Worm (Caenorhabditis elegans) whole organism, L1 larva: ENCODE data around the gene dve-1.

Source experiments
- C16A3.4 ChIP-seq: fragments of 150-350 bp; optimal IDR thresholded peaks from 2 replicates; lab custom pipeline; 2014; ENCODE audit warnings: missing biosample characterization, missing genetic modification characterization
- Y116A8C.19 ChIP-seq: sonication (generic microtip); optimal IDR thresholded peaks from 2 replicates; lab custom pipeline; 2016; ENCODE audit warnings: missing compliant biosample characterization, missing genetic modification characterization, borderline replicate concordance
- aly-2 ChIP-seq: fragments of 150-350 bp; optimal IDR thresholded peaks from 2 replicates; lab custom pipeline; 2014; ENCODE audit warnings: missing biosample characterization, missing genetic modification characterization
- blmp-1 ChIP-seq: fragments of 150-350 bp; optimal IDR thresholded peaks from 2 replicates; lab custom pipeline; 2014; ENCODE audit warnings: missing biosample characterization, missing genetic modification characterization
- ceh-63 ChIP-seq: fragments of 200-800 bp; sonication (Bioruptor generic); optimal IDR thresholded peaks from 2 replicates; lab custom pipeline; 2018; ENCODE audit warnings: mild to moderate bottlenecking, missing genetic modification characterization, missing compliant biosample characterization
- ceh-82 ChIP-seq, 3 experiments: fragments of 150-350 bp in 1 of 3; sonication (generic microtip) in 2 of 3; optimal IDR thresholded peaks; 2 replicates each; lab custom pipeline; 2014 to 2017; ENCODE audit warnings: missing biosample characterization in 3 of 3, missing genetic modification characterization in 3 of 3
- ces-1 ChIP-seq: fragments of 150-350 bp; optimal IDR thresholded peaks from 2 replicates; lab custom pipeline; 2014; ENCODE audit warnings: missing biosample characterization, missing genetic modification reagents, missing genetic modification characterization
- dpl-1 ChIP-seq, 3 experiments: fragments of 150-350 bp in 2 of 3; sonication (generic microtip) in 1 of 3; optimal IDR thresholded peaks; 2 replicates each; lab custom pipeline; 2014 to 2017; ENCODE audit warnings: missing biosample characterization in 3 of 3, missing genetic modification characterization in 3 of 3, missing genetic modification reagents in 3 of 3
- efl-1 ChIP-seq, 4 experiments: fragments of 150-350 bp; optimal IDR thresholded peaks in 3 of 4; peaks in 1 of 4; 1 replicate in 1 of 4; 2 replicates in 3 of 4; lab custom pipeline; 2014; ENCODE audit warnings: missing biosample characterization in 2 of 4, missing genetic modification characterization in 2 of 4, missing genetic modification reagents in 2 of 4
- egl-27 ChIP-seq, 2 experiments: fragments of 150-350 bp in 1 of 2; sonication (generic microtip); optimal IDR thresholded peaks; 3 replicates each; lab custom pipeline; 2017 to 2018; ENCODE audit warnings: missing biosample characterization in 2 of 2, missing genetic modification characterization in 2 of 2, missing genetic modification reagents in 2 of 2
- elt-2 ChIP-seq: sonication (generic microtip); optimal IDR thresholded peaks from 2 replicates; lab custom pipeline; 2016; ENCODE audit warnings: missing genetic modification characterization, mild to moderate bottlenecking, inconsistent platforms, missing compliant biosample characterization, missing genetic modification reagents
- grh-1 ChIP-seq: fragments of 200-800 bp; sonication (Bioruptor generic); IDR thresholded peaks from 2 replicates; pipeline ENCODE4 v1.3.6; 2022; ENCODE audit warnings: missing genetic modification reagents, missing genetic modification characterization, missing compliant biosample characterization
- hlh-4 ChIP-seq: sonication (generic microtip); optimal IDR thresholded peaks from 2 replicates; lab custom pipeline; 2016; ENCODE audit warnings: mild to moderate bottlenecking, missing genetic modification characterization, missing compliant biosample characterization
- irx-1 ChIP-seq: sonication (generic microtip); optimal IDR thresholded peaks from 2 replicates; lab custom pipeline; 2016; ENCODE audit warnings: missing genetic modification characterization, missing compliant biosample characterization
- lin-14 ChIP-seq: fragments of 200-800 bp; sonication (Bioruptor generic); optimal IDR thresholded peaks from 2 replicates; lab custom pipeline; 2018; ENCODE audit warnings: mild to moderate bottlenecking, missing genetic modification characterization, moderate library complexity, missing compliant biosample characterization
- lin-15B ChIP-seq: fragments of 150-350 bp; sonication (generic microtip); optimal IDR thresholded peaks from 3 replicates; lab custom pipeline; 2014; ENCODE audit warnings: missing biosample characterization, missing genetic modification characterization
- lin-35 ChIP-seq, 2 experiments: fragments of 150-350 bp; optimal IDR thresholded peaks; 2 replicates each; lab custom pipeline; 2014; ENCODE audit warnings: missing biosample characterization in 2 of 2, missing genetic modification characterization in 2 of 2, missing genetic modification reagents in 2 of 2
- lin-39 ChIP-seq: fragments of 150-350 bp; optimal IDR thresholded peaks from 2 replicates; lab custom pipeline; 2014; ENCODE audit warnings: missing biosample characterization, missing genetic modification reagents, missing genetic modification characterization
- lir-3 ChIP-seq: sonication (generic microtip); optimal IDR thresholded peaks from 2 replicates; lab custom pipeline; 2016; ENCODE audit warnings: mild to moderate bottlenecking, missing genetic modification characterization, moderate library complexity, missing compliant biosample characterization; ENCODE audit not compliant: poor library complexity
- lsy-2 ChIP-seq, 2 experiments: fragments of 150-350 bp; optimal IDR thresholded peaks; 2 replicates each; lab custom pipeline; 2014; ENCODE audit warnings: missing biosample characterization in 2 of 2, missing genetic modification characterization in 2 of 2
- mab-9 ChIP-seq: fragments of 200-800 bp; sonication (Bioruptor generic); IDR thresholded peaks from 2 replicates; pipeline ENCODE4 v1.3.6; 2022; ENCODE audit warnings: missing genetic modification reagents, missing genetic modification characterization, missing compliant biosample characterization
- mef-2 ChIP-seq: fragments of 150-350 bp; optimal IDR thresholded peaks from 2 replicates; lab custom pipeline; 2014; ENCODE audit warnings: missing biosample characterization, missing genetic modification characterization
- mep-1 ChIP-seq: fragments of 150-350 bp; optimal IDR thresholded peaks from 2 replicates; lab custom pipeline; 2014; ENCODE audit warnings: missing biosample characterization, missing genetic modification characterization
- nhr-11 ChIP-seq: fragments of 150-350 bp; optimal IDR thresholded peaks from 2 replicates; lab custom pipeline; 2014; ENCODE audit warnings: missing biosample characterization, missing genetic modification characterization
- nhr-20 ChIP-seq: sonication (generic microtip); optimal IDR thresholded peaks from 2 replicates; lab custom pipeline; 2016; ENCODE audit warnings: mild to moderate bottlenecking, missing genetic modification characterization, missing compliant biosample characterization
- nhr-28 ChIP-seq: fragments of 150-350 bp; optimal IDR thresholded peaks from 2 replicates; lab custom pipeline; 2014; ENCODE audit warnings: missing biosample characterization, missing genetic modification characterization
- nhr-71 ChIP-seq: sonication (generic microtip); optimal IDR thresholded peaks from 2 replicates; lab custom pipeline; 2016; ENCODE audit warnings: mild to moderate bottlenecking, missing genetic modification characterization, moderate library complexity, missing compliant biosample characterization
- nhr-76 ChIP-seq: sonication (generic microtip); optimal IDR thresholded peaks from 2 replicates; lab custom pipeline; 2017; ENCODE audit warnings: missing biosample characterization, missing genetic modification characterization
- nhr-84 ChIP-seq: sonication (generic microtip); optimal IDR thresholded peaks from 2 replicates; lab custom pipeline; 2017; ENCODE audit warnings: missing biosample characterization, missing genetic modification characterization
- nhr-85 ChIP-seq: sonication (generic microtip); peaks from one replicate; lab custom pipeline; 2016; ENCODE audit warnings: missing genetic modification characterization, inconsistent platforms, missing compliant biosample characterization
- pax-3 ChIP-seq: fragments of 200-800 bp; sonication (Bioruptor generic); optimal IDR thresholded peaks from 2 replicates; lab custom pipeline; 2018; ENCODE audit warnings: mild to moderate bottlenecking, missing genetic modification characterization, moderate library complexity, missing compliant biosample characterization
- skn-1 ChIP-seq: fragments of 150-350 bp; optimal IDR thresholded peaks from 2 replicates; lab custom pipeline; 2014; ENCODE audit warnings: missing biosample characterization, missing genetic modification characterization
- sptf-1 ChIP-seq: fragments of 150-350 bp; optimal IDR thresholded peaks from 2 replicates; lab custom pipeline; 2014; ENCODE audit warnings: missing biosample characterization, missing genetic modification characterization
- tbx-2 ChIP-seq: sonication (generic microtip); optimal IDR thresholded peaks from 2 replicates; lab custom pipeline; 2016; ENCODE audit warnings: missing genetic modification characterization, missing compliant biosample characterization
- tlp-1 ChIP-seq: fragments of 150-350 bp; optimal IDR thresholded peaks from 2 replicates; lab custom pipeline; 2014; ENCODE audit warnings: missing biosample characterization, missing genetic modification characterization
- unc-30 ChIP-seq: sonication (generic microtip); optimal IDR thresholded peaks from 2 replicates; lab custom pipeline; 2017; ENCODE audit warnings: missing biosample characterization, missing genetic modification characterization
- unc-62 ChIP-seq: fragments of 150-350 bp; optimal IDR thresholded peaks from 2 replicates; lab custom pipeline; 2014; ENCODE audit warnings: missing biosample characterization, missing genetic modification reagents, missing genetic modification characterization
- unc-98 ChIP-seq: fragments of 200-800 bp; sonication (Bioruptor generic); IDR thresholded peaks from 2 replicates; pipeline ENCODE4 v1.3.6; 2022; ENCODE audit warnings: missing genetic modification characterization, missing compliant biosample characterization
- vab-15 ChIP-seq: sonication (generic microtip); optimal IDR thresholded peaks from 2 replicates; lab custom pipeline; 2017; ENCODE audit warnings: missing genotype, mild to moderate bottlenecking, missing genetic modification characterization, missing compliant biosample characterization
- xbp-1 ChIP-seq: sonication (generic microtip); optimal IDR thresholded peaks from 2 replicates; lab custom pipeline; 2016; ENCODE audit warnings: missing genetic modification characterization, missing compliant biosample characterization
- zag-1 ChIP-seq: fragments of 150-350 bp; optimal IDR thresholded peaks from 2 replicates; lab custom pipeline; 2014; ENCODE audit warnings: missing biosample characterization, missing genetic modification characterization
- ztf-4 ChIP-seq: fragments of 150-350 bp; optimal IDR thresholded peaks from 2 replicates; lab custom pipeline; 2014; ENCODE audit warnings: missing biosample characterization, missing genetic modification characterization

dve-1 gene

DNA sequence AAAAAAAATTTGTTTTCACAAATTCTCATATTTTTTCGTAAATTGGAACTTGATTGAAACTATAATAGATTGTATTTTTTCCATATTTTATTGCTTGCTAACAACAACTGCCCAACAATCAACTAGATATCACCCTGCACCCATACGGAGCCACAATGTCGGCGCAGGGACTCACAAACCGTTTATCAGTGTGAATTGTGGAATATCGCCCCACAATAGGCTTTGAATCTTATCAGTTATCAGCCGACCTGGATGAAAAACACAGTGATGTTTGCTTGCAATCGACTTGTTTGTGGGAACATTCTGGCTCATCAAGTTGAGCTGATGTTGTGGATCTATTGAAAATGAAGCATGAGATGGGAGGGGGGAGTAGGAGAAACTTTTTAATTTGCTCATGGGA, 5.4 kb upstream of the dve-1 start:
- TF ChIP-seq elt-2 (tag; lab: Kevin White, UChicago) (peak; percentile 49), aly-2 (tag; lab: Kevin White, UChicago) (no peak)

DNA sequence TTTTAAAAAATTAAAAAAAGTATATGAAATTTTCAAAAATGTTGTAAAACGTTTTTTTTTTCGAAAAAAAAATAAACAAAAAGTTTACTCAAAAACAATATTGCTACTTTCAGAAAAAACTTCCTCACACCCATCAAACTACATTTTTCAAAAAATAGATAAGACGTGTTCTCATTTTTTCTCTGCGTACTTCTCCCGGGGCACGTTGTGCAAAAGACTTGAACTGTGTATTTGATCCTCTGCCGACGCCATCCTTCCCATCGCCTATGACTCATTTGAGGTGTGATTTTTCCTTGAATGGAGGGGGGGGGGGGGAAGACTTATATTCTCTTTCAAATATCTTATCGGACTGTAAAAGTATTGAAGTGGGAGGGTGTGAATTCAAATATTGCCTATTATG, 4.8 kb upstream of the dve-1 start:
- TF ChIP-seq nhr-85 (tag; lab: Kevin White, UChicago) (no peak), elt-2 (tag; lab: Kevin White, UChicago) (peak; percentile 0)

ce11 chrX:433029-433693, 451 bp downstream of the dve-1 start:
- TF ChIP-seq efl-1 (optimal IDR thresholded peaks at IDR 0.05; lab: Kevin White, UChicago) (no peak), efl-1 (GFP tag; optimal IDR thresholded peaks at IDR 0.05 in 1 of 2; lab: Kevin White, UChicago) (peak in 1 of 2 experiments; percentile 63), irx-1 (no peak), nhr-76 (tag; lab: Kevin White, UChicago) (no peak), blmp-1 (tag; lab: Kevin White, UChicago) (peak; percentile 99), egl-27 (tag; optimal IDR thresholded peaks at IDR 0.05; lab: Kevin White, UChicago) (no peak), pax-3 (tag; lab: Kevin White, UChicago) (no peak), zag-1 (tag; lab: Kevin White, UChicago) (no peak), mef-2 (tag; lab: Kevin White, UChicago) (no peak), unc-62 (GFP tag; lab: Kevin White, UChicago) (no peak), skn-1 (peak; percentile 12), nhr-85 (tag; lab: Kevin White, UChicago) (peak; percentile 76), unc-98 (no peak), nhr-20 (tag; lab: Kevin White, UChicago) (peak; percentile 7), grh-1 (no peak), mep-1 (tag; lab: Kevin White, UChicago) (no peak), nhr-71 (tag; lab: Kevin White, UChicago) (peak; percentile 25), lin-14 (GFP tag; lab: Kevin White, UChicago) (peak; percentile 17), nhr-28 (no peak), dpl-1 (GFP tag; optimal IDR thresholded peaks at IDR 0.05; lab: Kevin White, UChicago) (no peak), lir-3 (tag; lab: Kevin White, UChicago) (no peak), lin-15B (tag; lab: Kevin White, UChicago) (no peak), C16A3.4 (tag; lab: Kevin White, UChicago) (no peak), ztf-4 (tag; lab: Kevin White, UChicago) (no peak), ces-1 (GFP tag; lab: Kevin White, UChicago) (no peak), lin-35 (GFP tag; optimal IDR thresholded peaks at IDR 0.05; lab: Kevin White, UChicago) (peak in 1 of 2 experiments; percentile 17), lsy-2 (tag; optimal IDR thresholded peaks at IDR 0.05; lab: Kevin White, UChicago) (no peak), ceh-63 (GFP tag; lab: Kevin White, UChicago) (no peak), sptf-1 (tag; lab: Kevin White, UChicago) (no peak), lin-39 (tag; lab: Kevin White, UChicago) (no peak), vab-15 (no peak)

DNA sequence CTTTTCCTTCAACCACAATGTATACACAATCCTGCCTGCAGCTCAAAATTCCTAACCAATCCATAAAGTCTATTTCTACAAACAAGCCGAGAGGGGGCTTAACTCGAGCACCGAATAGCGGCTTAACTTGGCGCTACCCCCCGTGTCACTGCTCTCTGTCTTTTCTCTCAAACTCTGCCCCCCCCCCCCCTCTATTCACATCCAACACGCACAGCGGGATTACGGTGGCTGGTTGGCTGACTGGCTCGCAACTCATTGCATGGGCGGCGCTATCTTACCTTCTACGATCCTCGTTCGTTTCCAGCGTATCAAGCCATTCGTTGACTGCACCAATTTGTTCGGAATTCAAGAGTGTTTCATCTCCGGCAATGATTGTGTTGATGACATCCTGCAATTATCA, 2.0 kb downstream of the dve-1 start:
- TF ChIP-seq Y116A8C.19 (no peak), mab-9 (GFP tag; lab: Robert Waterston, UW) (0 out of 2 replicates have a peak, but pooled peaks have one; percentile 10)

DNA sequence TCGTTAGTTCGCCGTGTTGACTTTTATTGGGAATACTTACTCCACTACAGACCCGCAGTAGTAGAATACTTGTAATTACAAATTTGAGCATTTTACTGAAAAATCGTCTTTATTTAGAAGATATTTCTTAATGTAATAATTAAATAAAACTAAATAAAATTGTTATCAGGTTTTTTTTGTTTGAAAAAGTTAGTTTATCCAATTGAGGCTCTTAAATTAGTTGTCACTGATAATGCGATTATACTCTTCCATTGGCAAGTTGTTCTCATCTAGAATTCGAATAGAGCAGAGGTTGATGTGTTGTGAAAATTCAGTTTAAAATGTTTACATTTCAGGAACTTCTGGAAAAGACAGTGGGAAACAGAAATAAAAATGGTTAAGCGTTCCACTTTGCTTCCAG, 8.1 kb downstream of the dve-1 start, which contains the start of gene ZK1193.2:
ZK1193.2 (minus strand) TSS at position 101 of the 400 bp plus-strand sequence.
- no peak for TF ChIP-seq irx-1
- TF ChIP-seq elt-2 (tag; lab: Kevin White, UChicago) = no peak
- TF ChIP-seq xbp-1 (tag; lab: Kevin White, UChicago) = no peak
- no peak for TF ChIP-seq dpl-1 (GFP tag; optimal IDR thresholded peaks at IDR 0.05; lab: Kevin White, UChicago)
- TF ChIP-seq nhr-11 (tag; lab: Kevin White, UChicago) = no peak
- TF ChIP-seq efl-1 (optimal IDR thresholded peaks at IDR 0.05; lab: Kevin White, UChicago) = no peak
- no peak for TF ChIP-seq efl-1 (GFP tag; optimal IDR thresholded peaks at IDR 0.05 in 1 of 2; lab: Kevin White, UChicago)
- TF ChIP-seq unc-30 (tag; lab: Kevin White, UChicago) = no peak
- no peak for TF ChIP-seq skn-1
- no peak for TF ChIP-seq hlh-4 (tag; lab: Kevin White, UChicago)
- no peak for TF ChIP-seq blmp-1 (tag; lab: Kevin White, UChicago)
- no peak for TF ChIP-seq tbx-2 (tag; lab: Kevin White, UChicago)
- no peak for TF ChIP-seq tlp-1 (tag; lab: Kevin White, UChicago)
- TF ChIP-seq ceh-82 (tag; optimal IDR thresholded peaks at IDR 0.05; lab: Kevin White, UChicago) = no peak
- no peak for TF ChIP-seq aly-2 (tag; lab: Kevin White, UChicago)
- no peak for TF ChIP-seq lsy-2 (tag; optimal IDR thresholded peaks at IDR 0.05; lab: Kevin White, UChicago)
- no peak for TF ChIP-seq nhr-84 (tag; lab: Kevin White, UChicago)
- TF ChIP-seq, all 84 proteins: peak for 0
